Worm (Caenorhabditis elegans) whole organism, L3 larva: ENCODE measurements around the gene K01H12.4.

Experiments
- ceh-82 ChIP-seq: fragments of 150-350 bp; optimal IDR thresholded peaks from 2 replicates; lab custom pipeline; 2014; ENCODE audit warnings: missing biosample characterization, missing genetic modification characterization
- ceh-9 ChIP-seq: sonication (generic microtip); optimal IDR thresholded peaks from 2 replicates; lab custom pipeline; 2018; ENCODE audit warnings: missing biosample characterization, missing genetic modification characterization
- fkh-10 ChIP-seq: sonication (generic microtip); optimal IDR thresholded peaks from 2 replicates; lab custom pipeline; 2017; ENCODE audit warnings: missing biosample characterization, missing genetic modification reagents, missing genetic modification characterization
- fkh-2 ChIP-seq: fragments of 150-350 bp; optimal IDR thresholded peaks from 2 replicates; lab custom pipeline; 2014; ENCODE audit warnings: missing biosample characterization, missing genetic modification reagents, missing genetic modification characterization
- mml-1 ChIP-seq: fragments of 150-350 bp; sonication (generic microtip); optimal IDR thresholded peaks from 3 replicates; lab custom pipeline; 2014; ENCODE audit warnings: missing biosample characterization, missing genetic modification characterization
- nhr-43 ChIP-seq: sonication (generic microtip); optimal IDR thresholded peaks from 2 replicates; lab custom pipeline; 2016; ENCODE audit warnings: mild to moderate bottlenecking, missing genetic modification characterization, missing compliant biosample characterization; ENCODE audit not compliant: poor library complexity, severe bottlenecking
- nhr-77 ChIP-seq: fragments of 150-350 bp; optimal IDR thresholded peaks from 2 replicates; lab custom pipeline; 2014; ENCODE audit warnings: missing biosample characterization, missing genetic modification characterization
- pqm-1 ChIP-seq: fragments of 150-350 bp; optimal IDR thresholded peaks from 2 replicates; lab custom pipeline; 2017; ENCODE audit warnings: missing biosample characterization, missing genetic modification characterization, inconsistent platforms
- skn-1 ChIP-seq: fragments of 150-350 bp; optimal IDR thresholded peaks from 2 replicates; lab custom pipeline; 2014; ENCODE audit warnings: missing biosample characterization, missing genetic modification characterization
- unc-62 ChIP-seq: fragments of 150-350 bp; sonication (generic microtip); optimal IDR thresholded peaks from 4 replicates; lab custom pipeline; 2014; ENCODE audit warnings: missing biosample characterization, missing genetic modification reagents, missing genetic modification characterization
- zag-1 ChIP-seq: fragments of 150-350 bp; optimal IDR thresholded peaks from 2 replicates; lab custom pipeline; 2014; ENCODE audit warnings: missing biosample characterization, missing genetic modification characterization

- TF ChIP-seq unc-62 (no peak), ceh-82 (tag; lab: Kevin White, UChicago) (no peak), skn-1 (tag; lab: Kevin White, UChicago) (no peak), fkh-10 (no peak), zag-1 (tag; lab: Kevin White, UChicago) (no peak), ceh-9 (no peak), fkh-2 (no peak), nhr-77 (tag; lab: Kevin White, UChicago) (no peak), pqm-1 (tag; lab: Kevin White, UChicago) (no peak), mml-1 (tag; lab: Kevin White, UChicago) (no peak), nhr-43 (no peak)
These were observed 13.8 kb upstream of the K01H12.4 start for ce11 chrIV:9699062-9699461.
